Worm (Caenorhabditis elegans) whole organism, mixed stage, embryonic: Measurements from ENCODE around the gene nlr-1.

Experiments
- blmp-1 ChIP-seq: fragments of 150-350 bp; optimal IDR thresholded peaks from 2 replicates; lab custom pipeline; 2014; ENCODE audit warnings: missing biosample characterization, missing genetic modification characterization
- ham-2 ChIP-seq: fragments of 200-800 bp; sonication (Bioruptor generic); optimal IDR thresholded peaks from 2 replicates; lab custom pipeline; 2018; ENCODE audit warnings: mild to moderate bottlenecking, missing genetic modification characterization, missing compliant biosample characterization
- lin-13 ChIP-seq: fragments of 150-350 bp; optimal IDR thresholded peaks from 2 replicates; lab custom pipeline; 2014; ENCODE audit warnings: missing biosample characterization, missing genetic modification characterization
- lsy-2 ChIP-seq: fragments of 150-350 bp; optimal IDR thresholded peaks from 2 replicates; lab custom pipeline; 2014; ENCODE audit warnings: missing biosample characterization, missing genetic modification characterization
- mep-1 ChIP-seq: fragments of 150-350 bp; optimal IDR thresholded peaks from 2 replicates; lab custom pipeline; 2017; ENCODE audit warnings: missing biosample characterization, missing genetic modification reagents, missing genetic modification characterization, inconsistent platforms
- nhr-12 ChIP-seq: fragments of 150-350 bp; optimal IDR thresholded peaks from 2 replicates; lab custom pipeline; 2014; ENCODE audit warnings: missing biosample characterization, missing genetic modification characterization
- nhr-237 ChIP-seq: fragments of 150-350 bp; optimal IDR thresholded peaks from 2 replicates; lab custom pipeline; 2014; ENCODE audit warnings: missing biosample characterization, missing genetic modification characterization
- pha-4 ChIP-seq: fragments of 150-350 bp; optimal IDR thresholded peaks from 2 replicates; lab custom pipeline; 2018; ENCODE audit warnings: missing biosample characterization, missing genetic modification reagents, missing genetic modification characterization
- snpc-4 ChIP-seq: fragments of 150-350 bp; optimal IDR thresholded peaks from 2 replicates; lab custom pipeline; 2014; ENCODE audit warnings: missing biosample characterization, missing genetic modification characterization
- unc-120 ChIP-seq: sonication (generic microtip); optimal IDR thresholded peaks from 2 replicates; lab custom pipeline; 2017; ENCODE audit warnings: missing genetic modification characterization, missing compliant biosample characterization; ENCODE audit not compliant: poor library complexity, severe bottlenecking
- unc-39 ChIP-seq: fragments of 150-350 bp; optimal IDR thresholded peaks from 2 replicates; lab custom pipeline; 2014; ENCODE audit warnings: missing biosample characterization, missing genetic modification characterization
- unc-62 ChIP-seq: fragments of 150-350 bp; optimal IDR thresholded peaks from 2 replicates; lab custom pipeline; 2014; ENCODE audit warnings: missing biosample characterization, missing genetic modification reagents, missing genetic modification characterization

ce11 chrIV:12197679-12198078 is 19.5 kb upstream of the nlr-1 start:
- TF ChIP-seq unc-62 (GFP tag; lab: Kevin White, UChicago) (no peak), snpc-4 (tag; lab: Kevin White, UChicago) (no peak), unc-120 (tag; lab: Kevin White, UChicago) (no peak), lsy-2 (tag; lab: Kevin White, UChicago) (no peak), pha-4 (tag; lab: Kevin White, UChicago) (no peak), ham-2 (GFP tag; lab: Kevin White, UChicago) (no peak), nhr-237 (tag; lab: Kevin White, UChicago) (no peak), mep-1 (no peak), blmp-1 (tag; lab: Kevin White, UChicago) (no peak), lin-13 (tag; lab: Kevin White, UChicago) (no peak), unc-39 (tag; lab: Kevin White, UChicago) (no peak), nhr-12 (no peak)
